Worm (Caenorhabditis elegans) whole organism, L4/young adult: ENCODE data around the gene fbxb-44.

ENCODE experiments used
- W03F9.2 ChIP-seq: fragments of 150-350 bp; optimal IDR thresholded peaks from 2 replicates; lab custom pipeline; 2014; ENCODE audit warnings: missing biosample characterization, missing genetic modification characterization
- him-1 ChIP-seq: sonication (generic microtip); optimal IDR thresholded peaks from 2 replicates; lab custom pipeline; 2016; ENCODE audit warnings: missing genotype, missing genetic modification reagents, missing genetic modification characterization, missing compliant biosample characterization

ce11 chrII:1518914-1519313 lies 19.8 kb upstream of the fbxb-44 start, which contains the start of gene Y51H7BR.8:
- TF ChIP-seq W03F9.2 (tag; lab: Kevin White, UChicago), result no peak
- no peak for TF ChIP-seq him-1
